Worm (Caenorhabditis elegans): Measurements from ENCODE around the gene acr-2.
A peak's percentile ranks its signal among the peaks of the same experiment; 100 is the strongest.

Gene acr-2

ce11 chrX:6737329-6738008 is 35.1 kb downstream of the acr-2 start (continued):
- TF ChIP-seq ceh-28 (tag; optimal IDR thresholded peaks at IDR 0.05) (peak; percentile 77), fkh-10 (GFP tag; optimal IDR thresholded peaks at IDR 0.05) (peak; percentile 55), lin-39 (tag; optimal IDR thresholded peaks at IDR 0.05) (peak; percentile 44), tbx-2 (tag; optimal IDR thresholded peaks at IDR 0.05) (peak; percentile 89), jun-1 (tag; optimal IDR thresholded peaks at IDR 0.05) (peak; percentile 84), sea-2 (GFP tag; optimal IDR thresholded peaks at IDR 0.05) (peak; percentile 66), nfya-1 (tag; optimal IDR thresholded peaks at IDR 0.05; ENCODE audit: insufficient read depth) (peak; percentile 81), elt-3 (tag; optimal IDR thresholded peaks at IDR 0.05) (peak; percentile 61 to 89 (median 78)), nhr-237 (tag; optimal IDR thresholded peaks at IDR 0.05) (no peak), unc-62 (GFP tag; optimal IDR thresholded peaks at IDR 0.05) (peak; percentile 77), nhr-67 (tag; optimal IDR thresholded peaks at IDR 0.05) (no peak), unc-39 (tag; optimal IDR thresholded peaks at IDR 0.05) (no peak), fkh-2 (tag; optimal IDR thresholded peaks at IDR 0.05) (no peak), ZK546.5 (tag; optimal IDR thresholded peaks at IDR 0.05) (no peak), nhr-11 (tag; optimal IDR thresholded peaks at IDR 0.05) (peak; percentile 55), nhr-76 (tag; optimal IDR thresholded peaks at IDR 0.05) (peak; percentile 2), fos-1 (tag; optimal IDR thresholded peaks at IDR 0.05) (peak; percentile 84), ztf-4 (tag; optimal IDR thresholded peaks at IDR 0.05) (peak; percentile 58), daf-12 (tag; optimal IDR thresholded peaks at IDR 0.05) (no peak)

- TF ChIP-seq nhr-28 (tag; optimal IDR thresholded peaks at IDR 0.05) (no peak), elt-2 (tag; optimal IDR thresholded peaks at IDR 0.05) (peak; percentile 43), elt-1 (tag; optimal IDR thresholded peaks at IDR 0.05) (peak; percentile 5)
Observed at ce11 chrX:6738535-6738934, 36.2 kb downstream of the acr-2 start.

ce11 chrX:6739034-6740008 is 37.0 kb downstream of the acr-2 start:
- no peak for TF ChIP-seq pha-4 (tag; optimal IDR thresholded peaks at IDR 0.05)
- TF ChIP-seq unc-39 (tag; optimal IDR thresholded peaks at IDR 0.05) = no peak
- peak; percentile 79 for TF ChIP-seq nhr-43 (tag; optimal IDR thresholded peaks at IDR 0.05; ENCODE audit: poor library complexity, severe bottlenecking)
- no peak for TF ChIP-seq ama-1 (optimal IDR thresholded peaks at IDR 0.05)
- no peak for TF ChIP-seq sea-2 (GFP tag; optimal IDR thresholded peaks at IDR 0.05)
- TF ChIP-seq lin-15B (tag; optimal IDR thresholded peaks at IDR 0.05) = no peak
- no peak for TF ChIP-seq ceh-16 (tag; optimal IDR thresholded peaks at IDR 0.05)
- no peak for TF ChIP-seq tbx-2 (tag; optimal IDR thresholded peaks at IDR 0.05)
- peak; percentile 89 for TF ChIP-seq nhr-25 (tag; optimal IDR thresholded peaks at IDR 0.05)
- no peak for TF ChIP-seq skn-1 (tag; optimal IDR thresholded peaks at IDR 0.05)
- TF ChIP-seq nfya-1 (tag; optimal IDR thresholded peaks at IDR 0.05; ENCODE audit: insufficient read depth) = peak; percentile 65
- TF ChIP-seq ZK546.5 (tag; optimal IDR thresholded peaks at IDR 0.05) = no peak
- TF ChIP-seq elt-3 (tag; optimal IDR thresholded peaks at IDR 0.05) = no peak
- peak; percentile 88 for TF ChIP-seq mdl-1 (tag; optimal IDR thresholded peaks at IDR 0.05)
- peak; percentile 35 for TF ChIP-seq jun-1 (tag; optimal IDR thresholded peaks at IDR 0.05)
- TF ChIP-seq egl-27 (tag; optimal IDR thresholded peaks at IDR 0.05) = no peak
- TF ChIP-seq nhr-12 (tag; optimal IDR thresholded peaks at IDR 0.05) = no peak
- peak; percentile 21 for TF ChIP-seq lin-39 (tag; optimal IDR thresholded peaks at IDR 0.05)
- TF ChIP-seq mml-1 (tag; optimal IDR thresholded peaks at IDR 0.05) = no peak
- no peak for TF ChIP-seq fos-1 (tag; optimal IDR thresholded peaks at IDR 0.05)
- TF ChIP-seq ztf-11 (tag; optimal IDR thresholded peaks at IDR 0.05) = no peak
- no peak for TF ChIP-seq ceh-28 (tag; optimal IDR thresholded peaks at IDR 0.05)
- no peak for TF ChIP-seq eor-1 (tag; optimal IDR thresholded peaks at IDR 0.05)
- TF ChIP-seq daf-12 (tag; optimal IDR thresholded peaks at IDR 0.05) = no peak
- TF ChIP-seq fkh-10 (GFP tag; optimal IDR thresholded peaks at IDR 0.05) = no peak
- TF ChIP-seq egl-5 (tag; optimal IDR thresholded peaks at IDR 0.05) = peak; percentile 60
- no peak for TF ChIP-seq ceh-82 (tag; optimal IDR thresholded peaks at IDR 0.05)
- no peak for TF ChIP-seq snpc-4 (tag; optimal IDR thresholded peaks at IDR 0.05)
- no peak for TF ChIP-seq R02D3.7 (tag; optimal IDR thresholded peaks at IDR 0.05)
- no peak for TF ChIP-seq zag-1 (tag; optimal IDR thresholded peaks at IDR 0.05)
- no peak for TF ChIP-seq nhr-67 (tag; optimal IDR thresholded peaks at IDR 0.05)
- TF ChIP-seq elt-1 (tag; optimal IDR thresholded peaks at IDR 0.05) = no peak
- no peak for TF ChIP-seq ztf-4 (tag; optimal IDR thresholded peaks at IDR 0.05)
- no peak for TF ChIP-seq nhr-237 (tag; optimal IDR thresholded peaks at IDR 0.05)
- TF ChIP-seq nhr-76 (tag; optimal IDR thresholded peaks at IDR 0.05) = no peak
- TF ChIP-seq pqm-1 (tag; optimal IDR thresholded peaks at IDR 0.05) = peak; percentile 41
- TF ChIP-seq nhr-23 (tag; optimal IDR thresholded peaks at IDR 0.05) = peak; percentile 64
- no peak for TF ChIP-seq ceh-9 (tag; optimal IDR thresholded peaks at IDR 0.05)
- TF ChIP-seq aly-2 (tag; optimal IDR thresholded peaks at IDR 0.05) = no peak
- no peak for TF ChIP-seq hmg-11 (tag; optimal IDR thresholded peaks at IDR 0.05)
